Fruit fly (Drosophila melanogaster) whole organism, embryonic: ENCODE results near the gene IntS4.
A peak's percentile ranks its signal among the peaks of the same experiment; 100 is the strongest.

Experiments used
- ATbp ChIP-seq: fragments of 200-800 bp; sonication (Bioruptor generic); optimal IDR thresholded peaks from 2 replicates; lab custom pipeline; 2017; ENCODE audit warnings: missing biosample characterization, mild to moderate bottlenecking, missing genetic modification characterization, missing genetic modification reagents
- Abd-B ChIP-seq: fragments of 200-800 bp; sonication (Bioruptor generic); optimal IDR thresholded peaks from 2 replicates; lab custom pipeline; 2018; ENCODE audit warnings: missing biosample characterization, mild to moderate bottlenecking, missing genetic modification characterization, moderate library complexity
- Ada2b ChIP-seq: fragments of 200-800 bp; sonication (Bioruptor generic); IDR thresholded peaks from 2 replicates; pipeline ENCODE4 v1.3.6; 2022; ENCODE audit warnings: missing biosample characterization, missing genetic modification characterization
- Atf6 ChIP-seq: fragments of 200-800 bp; sonication (Bioruptor generic); IDR thresholded peaks from 2 replicates; pipeline ENCODE4 v1.3.6; 2022; ENCODE audit warnings: missing biosample characterization, missing genetic modification characterization
- Awh ChIP-seq: fragments of 200-800 bp; sonication (Bioruptor generic); IDR thresholded peaks from 2 replicates; pipeline ENCODE4, ENCODE4 v1.3.6; 2022; ENCODE audit warnings: missing biosample characterization, missing genetic modification characterization
- BtbVII ChIP-seq: fragments of 200-800 bp; sonication (Bioruptor generic); optimal IDR thresholded peaks from 3 replicates; lab custom pipeline; 2017; ENCODE audit warnings: missing biosample characterization, mild to moderate bottlenecking, missing genetic modification characterization
- CG10209 ChIP-seq: fragments of 200-800 bp; sonication (Bioruptor generic); optimal IDR thresholded peaks from 3 replicates; lab custom pipeline; 2017; ENCODE audit warnings: missing biosample characterization, mild to moderate bottlenecking, missing genetic modification characterization, missing genetic modification reagents
- CG10366 ChIP-seq: fragments of 200-800 bp; sonication (Bioruptor generic); IDR thresholded peaks from 2 replicates; pipeline ENCODE4 v1.3.6; 2022; ENCODE audit warnings: missing biosample characterization, missing genetic modification characterization
- CG11398 ChIP-seq: fragments of 200-800 bp; sonication (Bioruptor generic); optimal IDR thresholded peaks from 2 replicates; lab custom pipeline; 2016; ENCODE audit warnings: missing biosample characterization, missing genetic modification characterization
- CG11456 ChIP-seq: fragments of 200-800 bp; sonication (Bioruptor generic); IDR thresholded peaks from 3 replicates; pipeline ENCODE4 v1.3.6; 2022; ENCODE audit warnings: missing biosample characterization, missing genetic modification characterization
- CG11695 ChIP-seq: fragments of 200-800 bp; sonication (Bioruptor generic); IDR thresholded peaks from 3 replicates; pipeline ENCODE4 v1.3.6; 2022; ENCODE audit warnings: missing biosample characterization, missing genetic modification characterization
- CG12236 ChIP-seq: fragments of 200-800 bp; sonication (Bioruptor generic); optimal IDR thresholded peaks from 2 replicates; lab custom pipeline; 2016; ENCODE audit warnings: missing biosample characterization, missing genetic modification characterization
- CG14441 ChIP-seq: fragments of 200-800 bp; sonication (Bioruptor generic); IDR thresholded peaks from 2 replicates; pipeline ENCODE4 v1.3.6; 2022; ENCODE audit warnings: missing biosample characterization, missing genetic modification characterization
- CG17912 ChIP-seq: fragments of 200-800 bp; sonication (Bioruptor generic); optimal IDR thresholded peaks from 2 replicates; lab custom pipeline; 2018; ENCODE audit warnings: missing biosample characterization, mild to moderate bottlenecking, missing genetic modification characterization
- CG31224 ChIP-seq: fragments of 200-800 bp; sonication (Bioruptor generic); IDR thresholded peaks from 2 replicates; pipeline ENCODE4 v1.3.6; 2022; ENCODE audit warnings: missing biosample characterization, missing genetic modification characterization
- CG32532 ChIP-seq: fragments of 200-800 bp; sonication (Bioruptor generic); IDR thresholded peaks from 2 replicates; pipeline ENCODE4 v1.3.6; 2022; ENCODE audit warnings: missing biosample characterization, missing genetic modification characterization
- CG3407 ChIP-seq: fragments of 200-800 bp; sonication (Bioruptor generic); optimal IDR thresholded peaks from 2 replicates; lab custom pipeline; 2018; ENCODE audit warnings: missing biosample characterization, mild to moderate bottlenecking, missing genetic modification characterization
- CG5180 ChIP-seq: fragments of 200-800 bp; sonication (Bioruptor generic); optimal IDR thresholded peaks from 3 replicates; lab custom pipeline; 2017; ENCODE audit warnings: missing biosample characterization, missing genetic modification characterization, mild to moderate bottlenecking, moderate library complexity, missing genetic modification reagents
- CG5953 ChIP-seq: fragments of 200-800 bp; sonication (Bioruptor generic); IDR thresholded peaks from 2 replicates; pipeline ENCODE4 v1.3.6; 2022; ENCODE audit warnings: missing biosample characterization, missing genetic modification characterization
- CG6654 ChIP-seq: fragments of 200-800 bp; sonication (Bioruptor generic); optimal IDR thresholded peaks from 2 replicates; lab custom pipeline; 2017; ENCODE audit warnings: missing biosample characterization, mild to moderate bottlenecking, missing genetic modification characterization
- CG7839 ChIP-seq: fragments of 200-800 bp; sonication (Bioruptor generic); optimal IDR thresholded peaks from 3 replicates; lab custom pipeline; 2018; ENCODE audit warnings: missing biosample characterization, mild to moderate bottlenecking, missing genetic modification characterization, moderate library complexity
- CG9932 ChIP-seq: fragments of 200-800 bp; sonication (Bioruptor generic); IDR thresholded peaks from 2 replicates; pipeline ENCODE4 v1.3.6; 2022; ENCODE audit warnings: missing biosample characterization, missing genetic modification characterization
- CTCF ChIP-seq: fragments of 200-800 bp; sonication (Bioruptor generic); optimal IDR thresholded peaks from 2 replicates; lab custom pipeline; 2017; ENCODE audit warnings: missing biosample characterization, mild to moderate bottlenecking, missing genetic modification characterization, moderate library complexity
- CoRest ChIP-seq: fragments of 200-800 bp; sonication (Bioruptor generic); optimal IDR thresholded peaks from 3 replicates; lab custom pipeline; 2018; ENCODE audit warnings: missing biosample characterization, mild to moderate bottlenecking, missing genetic modification characterization, moderate library complexity
- CrebB ChIP-seq: fragments of 200-800 bp; sonication (Bioruptor generic); optimal IDR thresholded peaks from 3 replicates; lab custom pipeline; 2018; ENCODE audit warnings: missing biosample characterization, mild to moderate bottlenecking, missing genetic modification characterization
- Dbx ChIP-seq: fragments of 200-800 bp; sonication (Bioruptor generic); IDR thresholded peaks from 3 replicates; pipeline ENCODE4 v1.3.6; 2022; ENCODE audit warnings: missing biosample characterization, missing genetic modification characterization
- Deaf1 ChIP-seq: fragments of 200-800 bp; optimal IDR thresholded peaks from 3 replicates; lab custom pipeline; 2019; ENCODE audit warnings: missing biosample characterization, mild to moderate bottlenecking, missing genetic modification characterization, moderate library complexity
- Dip3 ChIP-seq: fragments of 200-800 bp; sonication (Bioruptor generic); optimal IDR thresholded peaks from 3 replicates; lab custom pipeline; 2016; ENCODE audit warnings: missing biosample characterization, missing genetic modification characterization
- Dp ChIP-seq: fragments of 200-800 bp; sonication (Bioruptor generic); optimal IDR thresholded peaks from 2 replicates; lab custom pipeline; 2018; ENCODE audit warnings: missing biosample characterization, mild to moderate bottlenecking, missing genetic modification characterization, moderate library complexity
- Ets97D ChIP-seq: fragments of 200-800 bp; sonication (Bioruptor generic); optimal IDR thresholded peaks from 3 replicates; lab custom pipeline; 2016; ENCODE audit warnings: missing biosample characterization, missing genetic modification characterization
- HHEX ChIP-seq: fragments of 200-800 bp; sonication (Bioruptor generic); optimal IDR thresholded peaks from 3 replicates; lab custom pipeline; 2017; ENCODE audit warnings: missing biosample characterization, mild to moderate bottlenecking, missing genetic modification characterization, missing genetic modification reagents
- HLHmδ ChIP-seq: fragments of 200-800 bp; sonication (Bioruptor generic); optimal IDR thresholded peaks from 2 replicates; lab custom pipeline; 2018; ENCODE audit warnings: missing biosample characterization, mild to moderate bottlenecking, missing genetic modification characterization, moderate library complexity
- Kr ChIP-seq: fragments of 200-800 bp; sonication (Bioruptor generic); optimal IDR thresholded peaks from 2 replicates; lab custom pipeline; 2017; ENCODE audit warnings: missing biosample characterization, mild to moderate bottlenecking, missing genetic modification characterization
- Mad ChIP-seq: fragments of 200-800 bp; sonication (Bioruptor generic); optimal IDR thresholded peaks from 2 replicates; lab custom pipeline; 2016; ENCODE audit warnings: missing biosample characterization, missing genetic modification characterization
- Nf-YB ChIP-seq: fragments of 200-800 bp; sonication (Bioruptor generic); optimal IDR thresholded peaks from 3 replicates; lab custom pipeline; 2019; ENCODE audit warnings: missing biosample characterization, mild to moderate bottlenecking, missing genetic modification characterization, moderate library complexity
- Ptx1 ChIP-seq: fragments of 200-800 bp; sonication (Bioruptor generic); IDR thresholded peaks from 2 replicates; pipeline ENCODE4 v1.3.6; 2022; ENCODE audit warnings: missing biosample characterization, missing genetic modification characterization
- Tbp ChIP-seq: fragments of >200 bp; optimal IDR thresholded peaks from 2 replicates; lab custom pipeline; 2018; ENCODE audit warnings: missing biosample characterization, missing genetic modification characterization
- ap ChIP-seq: fragments of 200-800 bp; sonication (Bioruptor generic); IDR thresholded peaks from 2 replicates; pipeline ENCODE4 v1.3.6; 2022; ENCODE audit warnings: missing biosample characterization, missing genetic modification characterization
- bab2 ChIP-seq: fragments of 200-800 bp; sonication (Bioruptor generic); optimal IDR thresholded peaks from 2 replicates; lab custom pipeline; 2016; ENCODE audit warnings: missing biosample characterization, missing genetic modification characterization
- bowl ChIP-seq: fragments of 200-800 bp; sonication (Bioruptor generic); IDR thresholded peaks from 2 replicates; pipeline ENCODE4 v1.3.6; 2022; ENCODE audit warnings: missing biosample characterization, missing genetic modification characterization
- chm ChIP-seq: fragments of 200-800 bp; sonication (Bioruptor generic); IDR thresholded peaks from 2 replicates; pipeline ENCODE4 v1.3.6; 2022; ENCODE audit warnings: missing biosample characterization, missing genetic modification characterization
- cwo ChIP-seq: fragments of 200-800 bp; sonication (Bioruptor generic); optimal IDR thresholded peaks from 3 replicates; lab custom pipeline; 2017; ENCODE audit warnings: missing biosample characterization, missing genetic modification characterization, mild to moderate bottlenecking, moderate library complexity, missing genetic modification reagents
- danr ChIP-seq: fragments of 200-800 bp; sonication (Bioruptor generic); IDR thresholded peaks from 2 replicates; pipeline ENCODE4 v1.3.6; 2022; ENCODE audit warnings: missing biosample characterization, missing genetic modification characterization
- ems ChIP-seq: fragments of 200-800 bp; sonication (Bioruptor generic); optimal IDR thresholded peaks from 3 replicates; lab custom pipeline; 2016; ENCODE audit warnings: missing biosample characterization, missing genetic modification characterization
- esg ChIP-seq: fragments of 200-800 bp; sonication (Bioruptor generic); conservative IDR thresholded peaks from 2 replicates; pipeline ENCODE4 v1.3.6; 2022; ENCODE audit warnings: missing biosample characterization, missing genetic modification characterization
- eyg ChIP-seq: fragments of 200-800 bp; sonication (Bioruptor generic); optimal IDR thresholded peaks from 3 replicates; lab custom pipeline; 2016; ENCODE audit warnings: missing biosample characterization, missing genetic modification characterization
- insv ChIP-seq, 2 experiments: fragments of 200-800 bp; sonication (Bioruptor generic); optimal IDR thresholded peaks; 3 replicates each; lab custom pipeline; 2016 to 2018; ENCODE audit warnings: missing biosample characterization in 2 of 2, missing genetic modification characterization in 2 of 2
- lab ChIP-seq: fragments of 200-800 bp; sonication (Bioruptor generic); optimal IDR thresholded peaks from 3 replicates; lab custom pipeline; 2017; ENCODE audit warnings: missing biosample characterization, missing genetic modification characterization, mild to moderate bottlenecking, moderate library complexity, missing genetic modification reagents
- lola ChIP-seq, 3 experiments: fragments of >200 bp in 2 of 3; fragments of 200-800 bp in 1 of 3; sonication (Bioruptor generic) in 1 of 3; optimal IDR thresholded peaks; 2 replicates each; lab custom pipeline; 2017 to 2019; ENCODE audit warnings: missing biosample characterization in 3 of 3, missing genetic modification characterization in 3 of 3, mild to moderate bottlenecking in 1 of 3, moderate library complexity in 1 of 3
- org-1 ChIP-seq: fragments of 200-800 bp; sonication (Bioruptor generic); optimal IDR thresholded peaks from 2 replicates; lab custom pipeline; 2017; ENCODE audit warnings: missing biosample characterization, missing genetic modification characterization
- unpg ChIP-seq: fragments of 200-800 bp; sonication (Bioruptor generic); optimal IDR thresholded peaks from 3 replicates; lab custom pipeline; 2018; ENCODE audit warnings: missing biosample characterization, mild to moderate bottlenecking, missing genetic modification characterization, moderate library complexity
- vvl ChIP-seq: fragments of 200-800 bp; sonication (Bioruptor generic); IDR thresholded peaks from 2 replicates; pipeline ENCODE4 v1.3.6; 2022; ENCODE audit warnings: missing biosample characterization, missing genetic modification characterization

The IntS4 gene

dm6 chrX:8583159-8583558 lies 24.6 kb upstream of the IntS4 start (continued):
- TF ChIP-seq Ada2b (GFP tag; lab: Robert Waterston, UW), result no peak; the same call in 1 of the 2 replicates
- TF ChIP-seq CG9932 (GFP tag; lab: Robert Waterston, UW), result peak; percentile 29; the same call in 1 of the 2 replicates
- no peak for TF ChIP-seq CG10366
- TF ChIP-seq CG12236, result no peak
- TF ChIP-seq chm, result no peak
- no peak for TF ChIP-seq Deaf1 (tag; lab: Kevin White, UChicago)
- TF ChIP-seq HLHmδ, result no peak
- TF ChIP-seq CG5953 (GFP tag; lab: Robert Waterston, UW), result no peak
- TF ChIP-seq Tbp, result no peak
- TF ChIP-seq CG11695 (GFP tag; lab: Robert Waterston, UW), result no peak
- TF ChIP-seq bab2, result no peak
- no peak for TF ChIP-seq eyg (GFP tag; lab: Kevin White, UChicago)
- TF ChIP-seq Awh (GFP tag; lab: Robert Waterston, UW), result no peak
- no peak for TF ChIP-seq bowl (GFP tag; lab: Robert Waterston, UW)
- TF ChIP-seq Dp (GFP tag; lab: Kevin White, UChicago), result no peak
- no peak for TF ChIP-seq cwo (GFP tag; lab: Kevin White, UChicago)
- TF ChIP-seq CG7839, result peak; percentile 42
- TF ChIP-seq Atf6 (GFP tag; lab: Robert Waterston, UW), result no peak
- no peak for TF ChIP-seq Dip3 (GFP tag; lab: Kevin White, UChicago)
- TF ChIP-seq CG6654 (GFP tag; lab: Kevin White, UChicago), result no peak
- TF ChIP-seq lab (GFP tag; lab: Kevin White, UChicago), result no peak
- no peak for TF ChIP-seq danr (GFP tag; lab: Robert Waterston, UW)
- TF ChIP-seq Mad (GFP tag; lab: Kevin White, UChicago), result no peak
- peak; percentile 11 for TF ChIP-seq Abd-B (GFP tag; lab: Kevin White, UChicago)
- no peak for TF ChIP-seq CG10209 (GFP tag; lab: Kevin White, UChicago)
- 0 out of 2 replicates have a peak, but pooled peaks have one; percentile 24 for TF ChIP-seq CG31224 (GFP tag; lab: Robert Waterston, UW)
- TF ChIP-seq Nf-YB (GFP tag; lab: Kevin White, UChicago), result no peak
- no peak for TF ChIP-seq Ets97D (GFP tag; lab: Kevin White, UChicago)
- no peak for TF ChIP-seq ATbp (GFP tag; lab: Kevin White, UChicago)
- no peak; the same call in 1 of the 2 replicates for TF ChIP-seq esg (GFP tag; lab: Robert Waterston, UW)
- TF ChIP-seq org-1 (GFP tag; lab: Kevin White, UChicago), result no peak
- TF ChIP-seq CG32532, result peak; percentile 32; the same call in 1 of the 2 replicates
- TF ChIP-seq CG14441 (GFP tag; lab: Robert Waterston, UW), result peak; percentile 33; the same call in 1 of the 2 replicates
- TF ChIP-seq CG11398 (GFP tag; lab: Kevin White, UChicago), result no peak
- TF ChIP-seq ems (GFP tag; lab: Kevin White, UChicago), result no peak
- TF ChIP-seq Kr, result no peak
- no peak for TF ChIP-seq CG5180 (GFP tag; lab: Kevin White, UChicago)
- no peak for TF ChIP-seq CrebB
- no peak for TF ChIP-seq Dbx (GFP tag; lab: Robert Waterston, UW)
- no peak for TF ChIP-seq CG3407 (GFP tag; lab: Kevin White, UChicago)
- TF ChIP-seq CG11456 (GFP tag; lab: Robert Waterston, UW), result no peak
- no peak for TF ChIP-seq CG17912 (GFP tag; lab: Kevin White, UChicago)
- peak; percentile 6 for TF ChIP-seq unpg (GFP tag; lab: Kevin White, UChicago)
- no peak for TF ChIP-seq ap (GFP tag; lab: Robert Waterston, UW)
- no peak for TF ChIP-seq CTCF (GFP tag; lab: Kevin White, UChicago)
- peak; percentile 51; the same call in 1 of the 2 replicates for TF ChIP-seq vvl (GFP tag; lab: Robert Waterston, UW)
- no peak for TF ChIP-seq BtbVII
- TF ChIP-seq CoRest (tag; lab: Kevin White, UChicago), result peak; percentile 23
- no peak for TF ChIP-seq lola (GFP tag; optimal IDR thresholded peaks at IDR 0.05; lab: Kevin White, UChicago)
- TF ChIP-seq insv (GFP tag; optimal IDR thresholded peaks at IDR 0.05; lab: Kevin White, UChicago), result no peak
- peak; percentile 19 for TF ChIP-seq HHEX
- peak; percentile 30; the same call in 1 of the 2 replicates for TF ChIP-seq Ptx1 (GFP tag; lab: Robert Waterston, UW)
